Fruit fly (Drosophila melanogaster) S2 (cell line): ENCODE measurements around the gene CG32599.

Experiments used
- CG8478 ChIP-seq: fragments of >200 bp; optimal IDR thresholded peaks from 2 replicates; lab custom pipeline; 2018
- CTCF ChIP-seq, 2 experiments: fragments of >200 bp; optimal IDR thresholded peaks; 2 replicates each; lab custom pipeline; 2018

dm6 chrX:14212147-14212792, 31.2 kb upstream of the CG32599 start:
- TF ChIP-seq CG8478 (lab: Kevin White, UChicago), result no peak
- TF ChIP-seq CTCF (optimal IDR thresholded peaks at IDR 0.05; lab: Kevin White, UChicago), result no peak
